Fruit fly (Drosophila melanogaster): ENCODE measurements around the gene Marf.

Gene Marf

DNA sequence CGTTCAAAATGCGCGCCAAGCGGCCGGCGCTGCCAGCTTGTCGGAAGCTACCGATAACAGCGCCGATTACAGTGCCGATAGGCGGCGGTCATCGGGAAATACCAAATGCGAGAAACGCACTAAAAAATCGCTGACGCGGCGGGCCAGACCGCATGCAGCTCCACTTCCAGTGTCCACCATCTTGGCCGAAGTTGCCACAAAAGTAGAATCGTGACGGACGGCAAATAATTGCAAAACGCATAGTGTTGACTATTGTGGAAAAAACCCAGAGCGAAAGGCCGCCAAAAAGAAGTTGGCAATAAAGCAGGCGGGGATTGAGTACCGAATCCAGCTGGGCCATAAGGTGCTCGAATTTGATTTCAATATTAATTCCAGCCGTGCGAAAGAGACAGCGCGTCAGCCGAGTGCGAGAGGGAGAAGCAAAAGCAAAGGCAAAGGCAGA, 18.8 kb upstream of the Marf start, which contains the start of gene CG3847:
Gene CG3847, plus strand, starts transcription at position 178 of the 442 bp plus-strand sequence.
- TF ChIP-seq noc (tag; optimal IDR thresholded peaks at IDR 0.05): peak; percentile 28

DNA sequence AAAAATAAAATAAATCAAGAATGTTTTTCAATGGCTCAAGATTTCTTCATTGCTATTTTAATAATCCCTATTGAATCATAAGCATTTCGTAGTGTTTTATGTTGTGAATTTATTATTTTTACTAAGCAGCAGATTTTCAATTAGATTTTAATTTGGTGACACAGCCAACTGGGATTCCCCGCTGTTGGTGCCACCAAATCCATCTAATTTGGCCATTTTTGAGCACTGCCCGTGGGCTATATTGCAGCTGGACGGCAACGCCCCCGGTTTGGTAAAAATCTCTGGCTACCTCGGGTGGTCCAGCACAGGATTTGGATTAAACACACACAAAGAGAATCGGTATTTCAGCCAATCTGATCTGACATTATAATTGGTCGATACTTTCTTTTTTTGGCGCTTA, 16.5 kb upstream of the Marf start:
- no peak for TF ChIP-seq noc (tag; optimal IDR thresholded peaks at IDR 0.05)

DNA sequence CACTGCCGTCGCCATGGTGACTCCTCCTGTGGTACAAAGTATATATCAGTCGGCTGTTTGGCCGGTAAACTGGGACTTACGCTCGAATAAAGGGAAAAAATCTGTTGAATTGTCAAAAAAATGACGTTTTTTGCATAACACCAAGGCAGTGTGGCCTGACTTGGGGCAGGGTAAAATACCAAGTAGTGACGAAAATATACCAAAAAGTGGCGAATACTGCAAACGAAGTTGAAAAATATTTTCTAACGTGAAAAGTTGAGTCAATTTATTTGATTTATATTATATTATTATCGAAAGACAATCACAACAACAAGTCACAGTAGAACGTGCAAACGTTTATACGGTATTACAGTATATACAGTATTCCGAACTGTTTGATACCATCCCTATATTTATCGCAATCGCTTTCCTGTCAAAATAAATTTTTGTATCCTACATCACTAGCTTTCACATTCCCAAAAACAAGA, 15.5 kb upstream of the Marf start, which contains the start of the genes ND-B16.6 and kdn:
Gene ND-B16.6, minus strand, starts transcription at position 189 of the 467 bp plus-strand sequence.
Gene kdn, plus strand, starts transcription at position 417 of the 467 bp plus-strand sequence.
- TF ChIP-seq noc (tag; optimal IDR thresholded peaks at IDR 0.05): no peak

DNA sequence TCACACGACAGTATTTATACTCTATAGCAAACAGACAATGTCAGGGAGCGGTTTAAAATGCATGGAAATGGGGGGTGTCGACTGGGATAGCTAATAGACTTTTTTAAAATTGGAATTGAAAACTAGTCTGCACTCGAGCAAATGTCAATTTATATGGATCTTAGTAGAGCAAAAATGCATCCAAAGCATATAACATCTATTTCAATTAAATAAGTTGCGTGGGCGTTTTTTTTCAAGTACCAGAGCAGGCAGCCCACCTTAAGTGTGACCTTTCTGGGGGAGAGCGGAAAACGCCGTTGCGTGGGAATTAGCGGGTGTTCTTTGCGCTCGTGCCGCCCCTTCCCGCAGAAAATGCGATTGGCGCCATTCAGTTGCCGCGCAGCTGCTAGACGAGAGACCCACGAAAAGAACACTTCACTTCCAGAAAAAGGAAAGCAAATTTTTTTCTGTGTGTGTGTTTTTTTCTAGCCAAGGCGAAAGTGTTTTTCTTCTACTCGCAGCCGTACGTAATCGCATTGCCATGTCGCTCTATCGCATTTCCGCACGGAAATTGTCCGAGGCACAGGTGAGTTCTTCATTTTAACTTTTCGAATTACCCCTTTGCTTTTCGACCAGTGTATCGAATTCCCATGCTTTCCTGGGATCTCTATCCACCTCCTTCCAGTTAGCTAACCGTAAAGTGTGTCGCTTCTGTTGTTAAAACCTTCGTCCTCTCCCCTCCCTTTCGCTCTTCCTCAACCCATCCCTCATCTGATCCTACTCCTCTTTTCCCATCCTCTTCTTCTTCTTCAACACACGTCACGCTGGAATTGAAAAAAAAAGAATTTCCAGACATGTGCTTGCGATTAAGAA, 13.6 kb upstream of the Marf start:
- TF ChIP-seq noc (tag; optimal IDR thresholded peaks at IDR 0.05): peak; percentile 9

DNA sequence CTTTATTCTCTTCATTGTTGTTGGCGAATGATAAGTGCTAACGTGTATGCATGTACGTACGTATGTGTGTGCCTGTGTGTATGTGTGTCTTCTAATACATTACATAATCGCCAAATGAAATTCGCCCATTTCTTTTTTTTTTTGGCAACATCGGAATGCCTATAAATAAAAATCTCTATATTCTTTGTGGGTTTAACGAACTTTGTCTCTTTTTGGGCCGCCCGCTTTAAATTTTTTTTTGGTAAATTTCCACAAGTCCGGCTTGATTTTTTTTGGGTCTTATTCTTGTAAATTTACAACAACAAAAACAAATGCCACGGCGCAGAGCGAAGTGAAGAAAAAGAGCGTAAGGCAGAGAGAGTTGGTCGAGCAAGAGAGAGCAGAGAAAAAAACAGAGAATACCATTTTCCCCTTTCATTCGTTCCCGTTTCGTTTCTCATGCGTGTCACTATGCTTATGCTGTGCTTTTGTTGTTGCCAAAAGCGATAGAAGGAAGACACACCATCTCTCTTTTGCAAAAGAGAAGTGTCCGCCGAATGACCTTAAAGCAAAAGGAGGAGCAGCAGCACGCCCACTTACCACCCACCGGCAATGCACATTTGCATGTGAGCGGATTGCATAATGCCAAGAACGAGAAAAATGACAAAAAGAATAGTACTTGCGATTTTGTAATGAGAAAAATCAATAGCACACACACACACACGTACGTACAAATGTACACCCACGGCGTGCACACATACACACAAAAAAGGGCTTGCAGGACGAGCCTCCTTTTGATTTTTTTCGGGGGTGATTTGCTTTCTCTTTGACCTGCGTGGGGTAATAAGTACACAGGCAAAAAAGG, 12.8 kb upstream of the Marf start:
- TF ChIP-seq noc (tag; optimal IDR thresholded peaks at IDR 0.05): no peak

DNA sequence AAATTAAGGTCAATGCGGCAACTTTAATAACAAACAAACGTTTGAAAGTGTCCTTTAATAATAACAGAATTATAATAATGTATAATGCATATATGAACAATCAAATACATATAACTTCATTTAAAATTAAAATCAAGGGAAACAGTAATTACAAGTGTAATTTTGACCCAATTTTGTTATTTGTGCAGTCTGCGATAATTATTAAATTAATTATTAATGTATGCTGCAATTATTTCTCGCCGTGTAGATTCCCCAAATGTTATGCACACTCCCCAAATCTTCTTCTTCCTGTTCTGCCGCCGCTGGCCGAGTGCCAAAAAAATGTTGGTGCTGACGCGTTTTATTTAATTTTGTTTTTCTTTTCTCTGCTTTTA, 12.1 kb upstream of the Marf start:
- peak; percentile 75 for TF ChIP-seq noc (tag; optimal IDR thresholded peaks at IDR 0.05)

DNA sequence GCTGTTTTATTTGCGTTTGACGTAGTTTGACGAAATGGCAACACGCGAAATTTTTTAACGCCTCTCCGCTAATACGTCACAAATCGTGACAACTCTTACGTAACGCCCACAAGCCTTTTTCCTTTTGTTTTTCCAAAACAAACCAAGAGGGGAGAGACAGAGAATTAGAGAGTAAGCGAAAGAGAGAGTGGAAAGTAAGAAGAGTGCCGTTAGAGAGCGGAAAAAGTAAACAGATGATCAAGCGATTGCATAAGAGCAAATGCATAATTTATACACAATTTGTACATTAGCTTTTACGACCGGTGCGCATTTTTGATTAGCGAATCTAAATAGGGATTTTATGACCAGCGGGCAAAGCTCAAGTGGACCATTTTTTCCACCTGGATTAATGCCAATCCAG, 11.6 kb upstream of the Marf start:
- no peak for TF ChIP-seq noc (tag; optimal IDR thresholded peaks at IDR 0.05)

DNA sequence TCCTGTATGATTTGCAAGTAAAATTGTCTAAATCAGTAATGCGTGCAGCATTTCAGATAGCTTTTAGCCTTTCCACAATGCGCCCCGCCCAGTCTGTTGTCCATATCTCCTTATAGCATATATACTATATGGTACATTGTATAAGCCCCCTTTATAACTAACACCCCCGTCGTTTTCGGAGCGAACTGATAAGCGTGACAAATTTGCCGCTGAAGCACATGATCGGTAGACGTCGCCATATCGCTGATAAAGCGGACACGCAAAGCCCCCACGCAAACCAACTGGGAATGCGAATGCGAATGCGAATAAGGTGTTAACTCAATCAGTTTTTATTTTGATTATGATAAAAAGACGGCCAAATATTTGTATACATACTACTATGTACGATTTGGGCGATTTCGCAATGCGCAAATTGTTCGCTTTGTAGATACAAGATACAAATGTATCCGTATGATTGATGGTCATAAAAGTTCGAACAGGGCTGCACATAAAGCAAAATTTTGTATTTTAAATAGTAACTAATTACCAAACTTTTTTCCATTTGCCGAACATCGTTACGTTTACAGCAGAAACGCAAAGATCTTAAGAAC, 10.6 kb upstream of the Marf start:
- TF ChIP-seq noc (tag; optimal IDR thresholded peaks at IDR 0.05): peak; percentile 38

DNA sequence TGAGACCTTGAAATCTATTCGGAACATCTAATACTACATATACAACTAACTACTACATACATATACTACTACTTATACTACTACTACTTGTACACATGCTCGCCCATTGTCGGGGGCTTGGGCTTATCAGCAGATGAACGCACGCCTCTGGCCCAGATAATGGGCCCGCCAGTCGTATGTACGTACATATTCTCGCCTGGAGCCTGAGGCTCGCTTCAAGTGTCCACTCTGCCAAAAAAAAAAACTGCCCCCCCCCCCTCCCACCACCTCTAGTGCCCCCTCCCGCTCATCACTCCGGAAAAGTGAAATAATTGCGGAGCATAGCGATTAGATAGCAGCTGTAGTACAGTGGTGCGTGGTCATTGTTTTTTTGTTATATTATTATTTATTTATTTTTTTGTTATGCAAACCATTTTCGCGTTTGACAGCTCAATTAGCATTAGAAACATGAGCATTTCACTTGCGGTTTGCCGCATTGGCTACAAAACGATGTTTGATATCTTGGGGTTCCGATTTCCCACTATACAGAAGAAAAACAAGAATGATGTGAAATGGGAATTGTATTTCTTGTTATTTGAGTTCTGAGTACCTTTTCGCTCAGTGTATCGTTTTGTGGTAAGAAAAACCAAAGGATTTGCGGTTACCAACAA, 8.9 kb upstream of the Marf start:
- TF ChIP-seq noc (tag; optimal IDR thresholded peaks at IDR 0.05): peak; percentile 29

DNA sequence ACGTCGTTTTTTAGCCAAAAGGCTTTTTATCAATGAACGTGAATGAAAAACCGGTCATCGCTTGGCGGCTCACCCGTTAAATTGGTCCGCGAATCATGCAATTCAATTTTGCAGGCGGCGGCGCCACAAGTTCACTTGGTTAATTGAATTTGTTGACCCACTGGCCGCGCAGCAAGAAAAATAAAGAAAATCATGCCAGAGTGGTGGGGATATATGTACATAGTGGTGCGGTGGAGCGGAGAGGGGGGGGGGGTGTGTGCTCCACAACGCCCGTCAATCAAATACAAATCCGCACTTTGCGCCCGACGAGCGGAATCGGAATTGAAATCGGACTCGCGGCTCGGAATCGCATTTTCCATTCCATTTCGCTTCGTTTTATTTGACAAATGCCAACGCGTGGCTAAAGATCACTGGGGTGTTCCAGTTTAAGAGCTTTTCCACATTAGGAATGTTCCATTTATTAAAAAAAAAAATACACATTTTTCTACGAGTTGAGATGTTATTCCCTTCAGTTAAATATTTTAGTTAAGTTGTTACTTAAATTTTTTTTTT, 8.2 kb upstream of the Marf start:
- no peak for TF ChIP-seq noc (tag; optimal IDR thresholded peaks at IDR 0.05)

DNA sequence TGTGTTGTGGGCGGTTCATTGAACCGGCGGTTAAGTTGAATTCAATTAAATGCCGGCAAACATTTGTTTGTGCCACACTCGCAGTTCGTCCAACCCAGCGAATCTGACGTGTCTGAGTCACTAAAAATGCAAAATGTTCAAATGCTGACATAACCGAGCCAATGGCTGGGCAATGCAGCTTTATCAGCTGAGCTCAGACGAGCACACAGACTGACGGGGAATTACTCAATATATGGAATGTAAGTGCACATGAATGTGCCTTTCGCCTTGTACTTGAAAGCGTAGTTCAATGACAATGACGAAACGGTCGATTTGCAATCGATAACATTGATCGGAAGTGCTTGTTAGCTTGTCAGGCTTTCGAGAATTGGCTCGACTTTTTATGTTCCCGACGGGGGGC, 7.6 kb upstream of the Marf start:
- TF ChIP-seq noc (tag; optimal IDR thresholded peaks at IDR 0.05): no peak

DNA sequence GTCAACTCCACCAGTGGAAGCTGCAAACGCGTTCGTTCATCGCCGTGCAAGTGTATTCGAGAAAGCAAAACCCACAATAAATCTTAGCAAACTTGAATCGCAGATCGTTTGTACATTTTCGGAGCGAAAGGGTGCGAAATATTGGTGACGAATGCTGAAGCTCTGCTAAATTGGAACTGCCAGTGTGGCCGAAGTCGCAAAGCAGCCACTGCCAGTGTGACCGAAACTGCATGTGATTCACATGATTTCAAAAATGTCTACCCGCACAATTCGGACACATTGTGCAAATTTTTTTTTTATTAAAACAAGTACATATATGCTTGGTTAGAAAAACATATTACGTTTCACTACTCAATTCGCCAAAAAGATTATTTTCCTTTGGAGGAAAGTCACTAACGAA, 4.5 kb upstream of the Marf start:
- no peak for TF ChIP-seq noc (tag; optimal IDR thresholded peaks at IDR 0.05)

DNA sequence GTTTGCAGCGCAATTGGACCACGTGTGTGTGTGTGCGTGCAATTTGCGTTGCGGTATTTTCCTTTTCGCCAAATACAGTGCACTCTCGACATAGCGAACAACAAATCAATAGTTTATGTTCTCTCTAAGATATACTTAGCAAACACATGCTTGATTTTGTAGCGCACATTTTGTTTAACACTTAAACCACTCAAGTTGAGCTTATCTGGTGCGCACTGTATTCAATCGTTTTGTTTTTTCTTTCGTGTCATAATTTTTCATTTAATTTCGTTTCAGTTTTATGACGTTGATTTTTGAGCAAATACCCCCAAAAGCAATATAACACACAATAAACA, 575 bp downstream of the Marf start:
- peak; percentile 95 for TF ChIP-seq noc (tag; optimal IDR thresholded peaks at IDR 0.05)

DNA sequence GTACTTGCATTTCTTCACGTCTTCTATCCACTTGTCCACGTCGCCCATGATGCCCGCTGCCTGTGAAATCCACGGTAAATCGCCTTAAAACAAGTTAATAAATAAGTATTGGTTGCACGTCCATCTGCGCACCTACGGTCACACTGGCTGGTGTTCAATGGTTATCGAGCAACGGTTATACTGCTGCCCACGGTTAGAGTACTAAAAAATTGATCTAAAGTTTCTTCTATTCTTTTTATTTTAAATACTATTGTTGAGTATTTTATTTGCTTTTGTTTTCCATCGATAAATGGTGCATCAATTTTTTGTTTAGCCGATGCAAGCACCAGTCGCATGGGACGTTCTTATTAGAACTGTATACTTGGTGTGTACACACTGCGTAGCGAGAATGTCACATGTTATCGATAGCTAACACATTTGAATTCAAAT, 7.0 kb downstream of the Marf start, which contains the start of gene PpV:
Gene PpV, minus strand, starts transcription at position 147 of the 429 bp plus-strand sequence.
- no peak for TF ChIP-seq noc (tag; optimal IDR thresholded peaks at IDR 0.05)

DNA sequence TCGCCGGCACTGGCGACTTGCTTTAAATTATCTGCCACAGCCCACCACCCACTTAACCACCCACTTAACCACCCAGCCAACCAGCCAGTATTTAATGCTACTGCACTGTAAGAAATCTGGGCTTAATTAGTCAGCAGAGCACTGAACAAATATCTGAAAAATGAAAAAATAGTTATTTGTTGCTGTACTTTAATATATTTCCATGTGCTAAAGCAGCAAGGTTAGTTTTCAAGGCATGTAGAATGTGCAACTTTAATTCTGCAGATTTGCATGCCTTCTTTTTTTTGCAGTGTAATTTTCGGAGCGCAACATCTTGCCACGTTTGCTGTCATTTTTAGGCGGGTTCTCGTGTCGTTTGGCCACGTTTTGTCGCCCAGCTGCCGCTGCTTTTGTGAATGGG, 9.9 kb downstream of the Marf start:
- no peak for TF ChIP-seq noc (tag; optimal IDR thresholded peaks at IDR 0.05)
